Worm (Caenorhabditis elegans) whole organism, L1 larva: Measurements from ENCODE around the gene ncr-2.

Source experiments
- egl-27 ChIP-seq, 2 experiments: fragments of 150-350 bp in 1 of 2; sonication (generic microtip); optimal IDR thresholded peaks; 3 replicates each; lab custom pipeline; 2017 to 2018; ENCODE audit warnings: missing biosample characterization in 2 of 2, missing genetic modification characterization in 2 of 2, missing genetic modification reagents in 2 of 2
- mdl-1 ChIP-seq, 2 experiments: fragments of 150-350 bp; optimal IDR thresholded peaks; 2 replicates each; lab custom pipeline; 2014 to 2017; ENCODE audit warnings: missing biosample characterization in 2 of 2, missing genetic modification characterization in 2 of 2, inconsistent platforms in 1 of 2
- nhr-28 ChIP-seq: fragments of 150-350 bp; optimal IDR thresholded peaks from 2 replicates; lab custom pipeline; 2014; ENCODE audit warnings: missing biosample characterization, missing genetic modification characterization
- pag-3 ChIP-seq: sonication (generic microtip); optimal IDR thresholded peaks from 2 replicates; lab custom pipeline; 2017; ENCODE audit warnings: missing genetic modification characterization, mild to moderate bottlenecking, missing compliant biosample characterization, antibody characterized with exemption, borderline replicate concordance; ENCODE audit not compliant: insufficient read depth

DNA sequence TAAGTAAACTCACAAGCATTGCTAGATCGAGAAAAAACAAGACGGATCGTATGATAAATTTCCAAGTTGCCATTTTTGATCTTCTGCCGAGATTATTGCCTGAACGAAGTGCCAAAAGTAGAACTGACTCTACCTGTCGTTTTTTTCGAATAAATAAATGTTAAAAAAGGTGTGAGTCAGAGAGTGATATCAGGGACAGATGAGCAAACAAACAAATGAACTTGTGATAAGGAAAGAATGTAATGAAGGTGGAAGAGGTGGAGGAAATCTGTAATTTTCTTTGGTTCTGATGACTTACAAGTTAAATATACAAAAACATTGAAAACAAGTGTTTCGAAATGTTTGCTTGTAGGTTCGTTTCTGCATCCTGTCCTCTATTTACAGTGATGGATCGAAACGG lies 18.8 kb upstream of the ncr-2 start, which contains the start of gene tsp-1:
- TF ChIP-seq nhr-28 (tag; lab: Kevin White, UChicago) (no peak), pag-3 (tag; lab: Kevin White, UChicago) (no peak), egl-27 (tag; optimal IDR thresholded peaks at IDR 0.05; lab: Kevin White, UChicago) (no peak), mdl-1 (tag; optimal IDR thresholded peaks at IDR 0.05; lab: Kevin White, UChicago) (no peak)
